Worm (Caenorhabditis elegans): ENCODE measurements around the gene K08D8.12.

DNA sequence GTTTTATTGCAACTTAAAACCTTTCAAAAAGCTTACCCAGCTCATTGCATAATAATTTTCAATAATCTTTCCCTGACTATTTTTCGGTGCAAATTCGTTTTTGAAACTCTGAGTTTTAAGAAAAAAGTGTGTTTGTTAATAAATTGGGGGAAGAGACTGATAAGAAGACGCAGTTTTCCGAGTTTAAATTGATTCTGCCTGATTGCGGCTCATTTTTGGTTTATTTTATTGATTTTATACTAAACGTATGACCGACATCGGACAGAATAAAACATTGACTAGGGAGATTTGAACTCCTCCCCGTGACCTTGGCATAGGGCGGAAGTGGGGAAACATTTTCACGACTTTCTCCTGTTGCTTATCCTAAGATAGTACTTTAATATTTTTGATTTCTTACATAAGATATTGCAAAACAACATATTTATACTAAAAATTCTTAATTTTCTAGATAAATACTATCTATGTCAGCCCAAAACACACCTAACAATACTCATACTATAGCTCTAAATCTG is 3.2 kb downstream of the K08D8.12 start, which contains the start of gene K08D8.7:
- TF ChIP-seq ztf-11 (tag; optimal IDR thresholded peaks at IDR 0.05), result no peak
- TF ChIP-seq fos-1 (tag; optimal IDR thresholded peaks at IDR 0.05), result no peak
- no peak for TF ChIP-seq nhr-28 (tag; optimal IDR thresholded peaks at IDR 0.05)
- no peak for TF ChIP-seq nhr-23 (tag; optimal IDR thresholded peaks at IDR 0.05)
- no peak for TF ChIP-seq unc-62 (GFP tag; optimal IDR thresholded peaks at IDR 0.05)
- TF ChIP-seq lin-15B (tag; optimal IDR thresholded peaks at IDR 0.05), result no peak
- no peak for TF ChIP-seq zag-1 (tag; optimal IDR thresholded peaks at IDR 0.05)
- peak; percentile 3 for TF ChIP-seq pqm-1 (tag; optimal IDR thresholded peaks at IDR 0.05)
- no peak for TF ChIP-seq ZK546.5 (tag; optimal IDR thresholded peaks at IDR 0.05)
- no peak for TF ChIP-seq nhr-67 (tag; optimal IDR thresholded peaks at IDR 0.05)
- TF ChIP-seq nhr-25 (tag; optimal IDR thresholded peaks at IDR 0.05), result no peak
- TF ChIP-seq ama-1 (optimal IDR thresholded peaks at IDR 0.05), result no peak
- TF ChIP-seq mdl-1 (tag; optimal IDR thresholded peaks at IDR 0.05), result no peak
